Worm (Caenorhabditis elegans) whole organism, late embryonic: ENCODE data around the gene nspc-18.

Experiments used
- C38D4.7 ChIP-seq: fragments of 200-800 bp; sonication (Bioruptor generic); optimal IDR thresholded peaks from 2 replicates; lab custom pipeline; 2018; ENCODE audit warnings: mild to moderate bottlenecking, missing genetic modification characterization, moderate library complexity, missing compliant biosample characterization
- K02D7.2 ChIP-seq: sonication (generic microtip); optimal IDR thresholded peaks from 2 replicates; lab custom pipeline; 2017; ENCODE audit warnings: mild to moderate bottlenecking, missing genetic modification characterization, missing compliant biosample characterization
- Y22D7AL.16 ChIP-seq: sonication (generic microtip); optimal IDR thresholded peaks from 2 replicates; lab custom pipeline; 2016; ENCODE audit warnings: missing genetic modification characterization, missing compliant biosample characterization
- ceh-14 ChIP-seq: sonication (generic microtip); optimal IDR thresholded peaks from 2 replicates; lab custom pipeline; 2016; ENCODE audit warnings: missing genotype, missing genetic modification characterization, missing compliant biosample characterization
- ceh-19 ChIP-seq: fragments of 200-800 bp; sonication (Bioruptor generic); optimal IDR thresholded peaks from 2 replicates; lab custom pipeline; 2018; ENCODE audit warnings: mild to moderate bottlenecking, missing genetic modification characterization, missing compliant biosample characterization
- ceh-2 ChIP-seq: sonication (generic microtip); optimal IDR thresholded peaks from 2 replicates; lab custom pipeline; 2016; ENCODE audit warnings: missing genotype, missing genetic modification characterization, missing compliant biosample characterization
- ceh-22 ChIP-seq: sonication (generic microtip); optimal IDR thresholded peaks from 2 replicates; lab custom pipeline; 2017; ENCODE audit warnings: missing biosample characterization, missing genetic modification characterization
- ceh-24 ChIP-seq: sonication (generic microtip); optimal IDR thresholded peaks from 2 replicates; lab custom pipeline; 2016; ENCODE audit warnings: mild to moderate bottlenecking, missing genetic modification characterization, missing compliant biosample characterization
- ceh-48 ChIP-seq: sonication (generic microtip); optimal IDR thresholded peaks from 2 replicates; lab custom pipeline; 2016; ENCODE audit warnings: missing genetic modification characterization, inconsistent platforms, missing compliant biosample characterization
- ceh-9 ChIP-seq: sonication (generic microtip); optimal IDR thresholded peaks from 2 replicates; lab custom pipeline; 2016; ENCODE audit warnings: mild to moderate bottlenecking, missing genetic modification characterization, inconsistent platforms, missing compliant biosample characterization
- che-1 ChIP-seq: sonication (generic microtip); optimal IDR thresholded peaks from 2 replicates; lab custom pipeline; 2016; ENCODE audit warnings: mild to moderate bottlenecking, missing genetic modification characterization, missing compliant biosample characterization
- dve-1 ChIP-seq: sonication (generic microtip); optimal IDR thresholded peaks from 2 replicates; lab custom pipeline; 2017; ENCODE audit warnings: antibody characterized with exemption, mild to moderate bottlenecking, missing genetic modification characterization, missing compliant biosample characterization
- elt-4 ChIP-seq: sonication (generic microtip); optimal IDR thresholded peaks from 2 replicates; lab custom pipeline; 2016; ENCODE audit warnings: missing genetic modification characterization, missing compliant biosample characterization
- ets-4 ChIP-seq: sonication (generic microtip); optimal IDR thresholded peaks from 2 replicates; lab custom pipeline; 2016; ENCODE audit warnings: missing genetic modification characterization, missing compliant biosample characterization
- eyg-1 ChIP-seq: sonication (generic microtip); optimal IDR thresholded peaks from 2 replicates; lab custom pipeline; 2016; ENCODE audit warnings: missing genotype, missing genetic modification characterization, missing compliant biosample characterization
- fax-1 ChIP-seq: sonication (generic microtip); optimal IDR thresholded peaks from 2 replicates; lab custom pipeline; 2016; ENCODE audit warnings: missing genotype, missing genetic modification characterization, missing compliant biosample characterization
- fkh-10 ChIP-seq: fragments of 150-350 bp; optimal IDR thresholded peaks from 2 replicates; lab custom pipeline; 2014; ENCODE audit warnings: missing biosample characterization, missing genetic modification reagents, missing genetic modification characterization
- hlh-13 ChIP-seq: fragments of 200-800 bp; sonication (Bioruptor generic); optimal IDR thresholded peaks from 2 replicates; lab custom pipeline; 2018; ENCODE audit warnings: mild to moderate bottlenecking, missing genetic modification characterization, missing compliant biosample characterization
- hlh-15 ChIP-seq: sonication (generic microtip); optimal IDR thresholded peaks from 2 replicates; lab custom pipeline; 2016; ENCODE audit warnings: missing genetic modification characterization, missing compliant biosample characterization
- hlh-6 ChIP-seq: sonication (generic microtip); optimal IDR thresholded peaks from 2 replicates; lab custom pipeline; 2016; ENCODE audit warnings: missing genotype, missing genetic modification characterization, missing compliant biosample characterization
- lim-6 ChIP-seq: sonication (generic microtip); optimal IDR thresholded peaks from 2 replicates; lab custom pipeline; 2016; ENCODE audit warnings: missing genetic modification characterization, missing compliant biosample characterization
- lin-11 ChIP-seq: fragments of 200-800 bp; sonication (Bioruptor generic); optimal IDR thresholded peaks from 2 replicates; lab custom pipeline; 2018; ENCODE audit warnings: mild to moderate bottlenecking, missing genetic modification characterization, missing compliant biosample characterization
- madf-2 ChIP-seq: sonication (generic microtip); optimal IDR thresholded peaks from 2 replicates; lab custom pipeline; 2017; ENCODE audit warnings: missing genetic modification characterization, missing compliant biosample characterization
- mec-3 ChIP-seq: sonication (generic microtip); optimal IDR thresholded peaks from 2 replicates; lab custom pipeline; 2016; ENCODE audit warnings: borderline replicate concordance, missing genetic modification characterization, missing compliant biosample characterization
- nfya-1 ChIP-seq: sonication (generic microtip); optimal IDR thresholded peaks from 2 replicates; lab custom pipeline; 2017; ENCODE audit warnings: missing genetic modification characterization, mild to moderate bottlenecking, missing compliant biosample characterization, antibody characterized with exemption, moderate library complexity
- nhr-11 ChIP-seq: fragments of 150-350 bp; optimal IDR thresholded peaks from 2 replicates; lab custom pipeline; 2014; ENCODE audit warnings: missing biosample characterization, missing genetic modification characterization
- nhr-232 ChIP-seq: sonication (generic microtip); optimal IDR thresholded peaks from 2 replicates; lab custom pipeline; 2016; ENCODE audit warnings: missing genetic modification characterization, missing compliant biosample characterization
- npax-4 ChIP-seq: sonication (generic microtip); optimal IDR thresholded peaks from 2 replicates; lab custom pipeline; 2016; ENCODE audit warnings: missing genetic modification characterization, missing compliant biosample characterization
- odd-2 ChIP-seq: sonication (generic microtip); optimal IDR thresholded peaks from 2 replicates; lab custom pipeline; 2017; ENCODE audit warnings: antibody characterized with exemption, mild to moderate bottlenecking, missing genetic modification characterization, missing compliant biosample characterization
- pax-1 ChIP-seq: fragments of 150-350 bp; optimal IDR thresholded peaks from 2 replicates; lab custom pipeline; 2014; ENCODE audit warnings: missing biosample characterization, missing genetic modification characterization
- pha-2 ChIP-seq: sonication (generic microtip); optimal IDR thresholded peaks from 2 replicates; lab custom pipeline; 2017; ENCODE audit warnings: mild to moderate bottlenecking, missing genetic modification characterization, missing compliant biosample characterization
- pha-4 ChIP-seq: fragments of 150-350 bp; optimal IDR thresholded peaks from 2 replicates; lab custom pipeline; 2018; ENCODE audit warnings: missing biosample characterization, missing genetic modification reagents, missing genetic modification characterization
- pros-1 ChIP-seq: fragments of 150-350 bp; optimal IDR thresholded peaks from 2 replicates; lab custom pipeline; 2014; ENCODE audit warnings: missing biosample characterization, missing genetic modification reagents, missing genetic modification characterization
- sdc-2 ChIP-seq: sonication (generic microtip); optimal IDR thresholded peaks from 2 replicates; lab custom pipeline; 2016; ENCODE audit warnings: missing genotype, missing genetic modification characterization, missing compliant biosample characterization
- sox-2 ChIP-seq: fragments of 200-800 bp; sonication (Bioruptor generic); IDR thresholded peaks from 2 replicates; pipeline ENCODE4 v1.3.6; 2022; ENCODE audit warnings: missing genetic modification reagents, missing genetic modification characterization, missing compliant biosample characterization
- tbx-7 ChIP-seq: sonication (generic microtip); optimal IDR thresholded peaks from 2 replicates; lab custom pipeline; 2016; ENCODE audit warnings: missing genotype, missing genetic modification characterization, missing compliant biosample characterization
- unc-3 ChIP-seq, 2 experiments: fragments of 200-800 bp in 1 of 2; sonication (Bioruptor generic) in 1 of 2; sonication (generic microtip) in 1 of 2; conservative IDR thresholded peaks in 1 of 2; optimal IDR thresholded peaks in 1 of 2; 2 replicates each; pipeline versions ENCODE4 v1.3.6 to Lab custom; 2016 to 2022; ENCODE audit warnings: missing compliant biosample characterization in 2 of 2, missing genetic modification characterization in 2 of 2, missing genetic modification reagents in 1 of 2
- unc-42 ChIP-seq: sonication (generic microtip); optimal IDR thresholded peaks from 2 replicates; lab custom pipeline; 2016; ENCODE audit warnings: missing genotype, missing genetic modification characterization, missing compliant biosample characterization
- unc-86 ChIP-seq: sonication (generic microtip); optimal IDR thresholded peaks from 2 replicates; lab custom pipeline; 2016; ENCODE audit warnings: missing genetic modification characterization, missing compliant biosample characterization
- zip-5 ChIP-seq: sonication (generic microtip); optimal IDR thresholded peaks from 2 replicates; lab custom pipeline; 2016; ENCODE audit warnings: missing genetic modification characterization, missing compliant biosample characterization
- ztf-16 ChIP-seq: sonication (generic microtip); optimal IDR thresholded peaks from 2 replicates; lab custom pipeline; 2017; ENCODE audit warnings: missing genetic modification characterization, missing compliant biosample characterization

The nspc-18 gene

ce11 chrX:14480248-14480647 lies 47.2 kb downstream of the nspc-18 start, which contains the start of gene gfi-3 (continued):
- TF ChIP-seq pax-1 (no peak), nhr-232 (no peak), ceh-14 (tag; lab: Kevin White, UChicago) (peak; percentile 11), unc-42 (peak; percentile 27), C38D4.7 (GFP tag; lab: Kevin White, UChicago) (peak; percentile 35), npax-4 (tag; lab: Kevin White, UChicago) (no peak), zip-5 (tag; lab: Kevin White, UChicago) (no peak), nfya-1 (peak; percentile 72), lim-6 (tag; lab: Kevin White, UChicago) (no peak), eyg-1 (tag; lab: Kevin White, UChicago) (no peak), pros-1 (tag; lab: Kevin White, UChicago) (no peak), hlh-15 (tag; lab: Kevin White, UChicago) (no peak), ceh-9 (no peak), mec-3 (no peak), ceh-24 (no peak), sdc-2 (peak; percentile 76), ceh-48 (peak; percentile 18), Y22D7AL.16 (tag; lab: Kevin White, UChicago) (no peak), madf-2 (tag; lab: Kevin White, UChicago) (peak; percentile 48), ets-4 (tag; lab: Kevin White, UChicago) (no peak), fax-1 (no peak), unc-86 (tag; lab: Kevin White, UChicago) (peak; percentile 40), K02D7.2 (no peak), ceh-19 (no peak), pha-4 (tag; lab: Kevin White, UChicago) (no peak), unc-3 (GFP tag; conservative IDR thresholded peaks at IDR 0.05; lab: Robert Waterston, UW) (peak; percentile 20; the same call in 1 of the 2 replicates), unc-3 (tag; optimal IDR thresholded peaks at IDR 0.05; lab: Kevin White, UChicago) (no peak), elt-4 (tag; lab: Kevin White, UChicago) (no peak), lin-11 (tag; lab: Kevin White, UChicago) (no peak), pha-2 (tag; lab: Kevin White, UChicago) (peak; percentile 17)

DNA sequence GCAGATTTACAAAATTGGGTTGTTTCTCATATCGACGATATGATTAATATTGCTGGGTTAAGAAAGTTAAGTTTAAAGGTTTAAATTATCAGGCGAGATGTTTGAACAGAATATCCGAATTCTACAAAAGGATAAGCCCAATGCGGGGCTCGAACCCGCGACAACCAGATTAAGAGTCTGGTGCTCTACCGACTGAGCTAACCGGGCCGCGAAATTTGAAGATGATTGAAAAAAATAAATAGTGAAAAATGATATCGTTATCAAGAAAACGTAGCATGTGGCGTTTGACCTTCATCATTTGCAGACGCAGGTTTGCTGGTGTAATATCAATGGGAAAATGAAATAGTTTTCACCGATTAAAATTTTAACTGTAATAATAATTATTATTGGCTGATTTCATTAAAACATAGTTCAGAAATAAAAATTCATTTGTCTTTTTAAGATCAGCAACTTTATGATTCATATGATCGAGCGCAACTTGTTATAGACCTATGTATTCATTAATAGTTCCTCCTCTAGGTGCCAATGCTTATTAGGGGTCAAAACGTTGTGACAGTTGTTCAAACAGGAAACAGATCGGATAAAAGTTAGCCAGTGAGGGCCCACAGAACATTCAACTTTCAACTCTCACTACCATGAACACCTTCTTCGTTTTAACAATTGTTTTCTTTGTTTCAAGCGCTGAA lies 48.6 kb downstream of the nspc-18 start, which contains the start of gene M163.11:
Gene M163.11, plus strand, starts transcription at position 636 of the 686 bp plus-strand sequence.
- TF ChIP-seq dve-1 (tag; lab: Kevin White, UChicago): peak; percentile 45
- no peak for TF ChIP-seq fkh-10
- TF ChIP-seq, all 69 proteins: peak for 1

ce11 chrX:14478193-14478592 lies 49.3 kb downstream of the nspc-18 start:
- no peak for TF ChIP-seq pax-1
- TF ChIP-seq ceh-2 (tag; lab: Kevin White, UChicago): no peak
- TF ChIP-seq K02D7.2: no peak
- no peak for TF ChIP-seq zip-5 (tag; lab: Kevin White, UChicago)
- no peak for TF ChIP-seq sox-2 (GFP tag; lab: Robert Waterston, UW)
- no peak for TF ChIP-seq hlh-13
- TF ChIP-seq ceh-22 (tag; lab: Kevin White, UChicago): no peak
- no peak for TF ChIP-seq unc-3 (GFP tag; conservative IDR thresholded peaks at IDR 0.05; lab: Robert Waterston, UW)
- TF ChIP-seq unc-3 (tag; optimal IDR thresholded peaks at IDR 0.05; lab: Kevin White, UChicago): no peak
- no peak for TF ChIP-seq npax-4 (tag; lab: Kevin White, UChicago)
- no peak for TF ChIP-seq hlh-6
- no peak for TF ChIP-seq odd-2 (tag; lab: Kevin White, UChicago)
- no peak for TF ChIP-seq tbx-7
- no peak for TF ChIP-seq che-1 (tag; lab: Kevin White, UChicago)
- no peak for TF ChIP-seq hlh-15 (tag; lab: Kevin White, UChicago)
- no peak for TF ChIP-seq nhr-11 (tag; lab: Kevin White, UChicago)
- no peak for TF ChIP-seq ztf-16 (tag; lab: Kevin White, UChicago)
